Fruit fly (Drosophila melanogaster) whole organism, embryonic: Measurements from ENCODE around the gene Reck.

Experiments
- Awh ChIP-seq: fragments of 200-800 bp; sonication (Bioruptor generic); IDR thresholded peaks from 2 replicates; pipeline ENCODE4, ENCODE4 v1.3.6; 2022; ENCODE audit warnings: missing biosample characterization, missing genetic modification characterization
- B-H1 ChIP-seq: fragments of 200-800 bp; sonication (Bioruptor generic); IDR thresholded peaks from 3 replicates; pipeline ENCODE4 v1.3.6; 2022; ENCODE audit warnings: missing biosample characterization, missing genetic modification characterization
- CG10366 ChIP-seq: fragments of 200-800 bp; sonication (Bioruptor generic); IDR thresholded peaks from 2 replicates; pipeline ENCODE4 v1.3.6; 2022; ENCODE audit warnings: missing biosample characterization, missing genetic modification characterization
- CG11504 ChIP-seq: fragments of 200-800 bp; sonication (Bioruptor generic); optimal IDR thresholded peaks from 3 replicates; lab custom pipeline; 2019; ENCODE audit warnings: missing biosample characterization, mild to moderate bottlenecking, missing genetic modification characterization, moderate library complexity
- CG12391 ChIP-seq: fragments of 200-800 bp; sonication (Bioruptor generic); optimal IDR thresholded peaks from 3 replicates; lab custom pipeline; 2018; ENCODE audit warnings: missing biosample characterization, mild to moderate bottlenecking, missing genetic modification characterization, moderate library complexity
- CG14014 ChIP-seq: fragments of 200-800 bp; sonication (Bioruptor generic); IDR thresholded peaks from 2 replicates; pipeline ENCODE4 v1.3.6; 2022; ENCODE audit warnings: missing biosample characterization, missing genetic modification characterization
- CG14965 ChIP-seq: fragments of 200-800 bp; sonication (Bioruptor generic); optimal IDR thresholded peaks from 2 replicates; lab custom pipeline; 2016; ENCODE audit warnings: missing biosample characterization, missing genetic modification characterization, borderline replicate concordance
- CG17361 ChIP-seq: fragments of 200-800 bp; sonication (Bioruptor generic); IDR thresholded peaks from 3 replicates; pipeline ENCODE4 v1.3.6; 2022; ENCODE audit warnings: missing biosample characterization, missing genetic modification characterization
- CG17568 ChIP-seq: fragments of 200-800 bp; sonication (Bioruptor generic); optimal IDR thresholded peaks from 2 replicates; lab custom pipeline; 2018; ENCODE audit warnings: missing biosample characterization, mild to moderate bottlenecking, missing genetic modification characterization, moderate library complexity
- CG17612 ChIP-seq: fragments of 200-800 bp; sonication (Bioruptor generic); IDR thresholded peaks from 2 replicates; pipeline ENCODE4 v1.3.6; 2022; ENCODE audit warnings: missing biosample characterization, missing genetic modification characterization
- CG17912 ChIP-seq: fragments of 200-800 bp; sonication (Bioruptor generic); optimal IDR thresholded peaks from 2 replicates; lab custom pipeline; 2018; ENCODE audit warnings: missing biosample characterization, mild to moderate bottlenecking, missing genetic modification characterization
- CG18619 ChIP-seq: fragments of 200-800 bp; sonication (Bioruptor generic); optimal IDR thresholded peaks from 3 replicates; lab custom pipeline; 2017; ENCODE audit warnings: missing biosample characterization, mild to moderate bottlenecking, missing genetic modification characterization
- CG2116 ChIP-seq: fragments of 200-800 bp; sonication (Bioruptor generic); optimal IDR thresholded peaks from 3 replicates; lab custom pipeline; 2018; ENCODE audit warnings: missing biosample characterization, mild to moderate bottlenecking, missing genetic modification characterization
- CG2199 ChIP-seq: fragments of 200-800 bp; sonication (Bioruptor generic); IDR thresholded peaks from 3 replicates; pipeline ENCODE4 v1.3.6; 2022; ENCODE audit warnings: missing biosample characterization, missing genetic modification characterization
- CG2875 ChIP-seq: fragments of 200-800 bp; sonication (Bioruptor generic); optimal IDR thresholded peaks from 2 replicates; lab custom pipeline; 2017; ENCODE audit warnings: missing biosample characterization, mild to moderate bottlenecking, missing genetic modification characterization, missing genetic modification reagents
- CG30020 ChIP-seq: fragments of 200-800 bp; optimal IDR thresholded peaks from 2 replicates; lab custom pipeline; 2019; ENCODE audit warnings: missing biosample characterization, mild to moderate bottlenecking, missing genetic modification characterization, moderate library complexity
- CG31224 ChIP-seq: fragments of 200-800 bp; sonication (Bioruptor generic); IDR thresholded peaks from 2 replicates; pipeline ENCODE4 v1.3.6; 2022; ENCODE audit warnings: missing biosample characterization, missing genetic modification characterization
- CG32532 ChIP-seq: fragments of 200-800 bp; sonication (Bioruptor generic); IDR thresholded peaks from 2 replicates; pipeline ENCODE4 v1.3.6; 2022; ENCODE audit warnings: missing biosample characterization, missing genetic modification characterization
- CG3995 ChIP-seq: fragments of 200-800 bp; sonication (Bioruptor generic); optimal IDR thresholded peaks from 3 replicates; lab custom pipeline; 2016; ENCODE audit warnings: missing biosample characterization, missing genetic modification characterization
- CG43689 ChIP-seq: fragments of 200-800 bp; sonication (Bioruptor generic); IDR thresholded peaks from 2 replicates; pipeline ENCODE4 v1.3.6; 2022; ENCODE audit warnings: missing biosample characterization, missing genetic modification characterization
- CG4424 ChIP-seq: fragments of 200-800 bp; sonication (Bioruptor generic); optimal IDR thresholded peaks from 3 replicates; lab custom pipeline; 2016; ENCODE audit warnings: missing biosample characterization, missing genetic modification characterization
- CG5245 ChIP-seq: fragments of 200-800 bp; sonication (Bioruptor generic); optimal IDR thresholded peaks from 3 replicates; lab custom pipeline; 2016; ENCODE audit warnings: missing biosample characterization, missing genetic modification characterization
- CG6791 ChIP-seq: fragments of 200-800 bp; sonication (Bioruptor generic); IDR thresholded peaks from 3 replicates; pipeline ENCODE4 v1.3.6; 2022; ENCODE audit warnings: missing biosample characterization, missing genetic modification characterization; ENCODE audit not compliant: partially characterized antibody
- CG7839 ChIP-seq: fragments of 200-800 bp; sonication (Bioruptor generic); optimal IDR thresholded peaks from 3 replicates; lab custom pipeline; 2018; ENCODE audit warnings: missing biosample characterization, mild to moderate bottlenecking, missing genetic modification characterization, moderate library complexity
- Camta ChIP-seq: fragments of 200-800 bp; sonication (Bioruptor generic); optimal IDR thresholded peaks from 2 replicates; lab custom pipeline; 2016; ENCODE audit warnings: missing biosample characterization, missing genetic modification characterization
- HLH3B ChIP-seq: fragments of 200-800 bp; sonication (Bioruptor generic); IDR thresholded peaks from 2 replicates; pipeline ENCODE4 v1.3.6; 2022; ENCODE audit warnings: missing biosample characterization, missing genetic modification characterization
- HmgZ ChIP-seq: fragments of 200-800 bp; sonication (Bioruptor generic); optimal IDR thresholded peaks from 2 replicates; lab custom pipeline; 2018; ENCODE audit warnings: missing biosample characterization, mild to moderate bottlenecking, missing genetic modification characterization
- NC2β ChIP-seq: fragments of 200-800 bp; sonication (Bioruptor generic); optimal IDR thresholded peaks from 2 replicates; lab custom pipeline; 2016; ENCODE audit warnings: missing biosample characterization, missing genetic modification characterization
- Oaz ChIP-seq: fragments of 200-800 bp; sonication (Bioruptor generic); IDR thresholded peaks from 2 replicates; pipeline ENCODE4 v1.3.6; 2022; ENCODE audit warnings: missing biosample characterization, missing genetic modification characterization
- PHDP ChIP-seq: fragments of 200-800 bp; sonication (Bioruptor generic); optimal IDR thresholded peaks from 3 replicates; lab custom pipeline; 2018; ENCODE audit warnings: missing biosample characterization, mild to moderate bottlenecking, missing genetic modification characterization, moderate library complexity
- Rfx ChIP-seq: fragments of 200-800 bp; sonication (Bioruptor generic); IDR thresholded peaks from 2 replicates; pipeline ENCODE4 v1.3.6; 2022; ENCODE audit warnings: missing biosample characterization, missing genetic modification characterization
- Scr ChIP-seq: fragments of 200-800 bp; sonication (Bioruptor generic); IDR thresholded peaks from 2 replicates; pipeline ENCODE4 v1.3.6; 2022; ENCODE audit warnings: missing biosample characterization, missing genetic modification characterization; ENCODE audit not compliant: partially characterized antibody
- Six4 ChIP-seq: fragments of 200-800 bp; sonication (Bioruptor generic); optimal IDR thresholded peaks from 2 replicates; lab custom pipeline; 2016; ENCODE audit warnings: missing biosample characterization, missing genetic modification characterization
- Spps ChIP-seq: fragments of 200-800 bp; sonication (Bioruptor generic); optimal IDR thresholded peaks from 2 replicates; lab custom pipeline; 2018; ENCODE audit warnings: missing biosample characterization, mild to moderate bottlenecking, missing genetic modification characterization
- ci ChIP-seq: fragments of 200-800 bp; sonication (Bioruptor generic); IDR thresholded peaks from 3 replicates; pipeline ENCODE4 v1.3.6; 2022; ENCODE audit warnings: missing biosample characterization, missing genetic modification characterization
- cwo ChIP-seq: fragments of 200-800 bp; sonication (Bioruptor generic); optimal IDR thresholded peaks from 3 replicates; lab custom pipeline; 2017; ENCODE audit warnings: missing biosample characterization, missing genetic modification characterization, mild to moderate bottlenecking, moderate library complexity, missing genetic modification reagents
- emc ChIP-seq: fragments of 200-800 bp; sonication (Bioruptor generic); optimal IDR thresholded peaks from 2 replicates; lab custom pipeline; 2016; ENCODE audit warnings: missing biosample characterization, missing genetic modification characterization
- fd64A ChIP-seq: fragments of 200-800 bp; sonication (Bioruptor generic); optimal IDR thresholded peaks from 3 replicates; lab custom pipeline; 2018; ENCODE audit warnings: missing biosample characterization, mild to moderate bottlenecking, missing genetic modification characterization
- gce ChIP-seq: fragments of 200-800 bp; sonication (Bioruptor generic); IDR thresholded peaks from 3 replicates; pipeline ENCODE4 v1.3.6; 2022; ENCODE audit warnings: missing biosample characterization, missing genetic modification characterization
- grn ChIP-seq: fragments of 200-800 bp; sonication (Bioruptor generic); optimal IDR thresholded peaks from 3 replicates; lab custom pipeline; 2017; ENCODE audit warnings: missing biosample characterization, missing genetic modification characterization
- ind ChIP-seq: fragments of 200-800 bp; sonication (Bioruptor generic); optimal IDR thresholded peaks from 3 replicates; lab custom pipeline; 2016; ENCODE audit warnings: missing biosample characterization, missing genetic modification characterization
- inv ChIP-seq: fragments of 200-800 bp; sonication (Bioruptor generic); IDR thresholded peaks from 2 replicates; pipeline ENCODE4 v1.3.6; 2022; ENCODE audit warnings: missing biosample characterization, missing genetic modification characterization; ENCODE audit not compliant: partially characterized antibody
- lola ChIP-seq, 3 experiments: fragments of >200 bp in 2 of 3; fragments of 200-800 bp in 1 of 3; sonication (Bioruptor generic) in 1 of 3; optimal IDR thresholded peaks; 2 replicates each; lab custom pipeline; 2017 to 2019; ENCODE audit warnings: missing biosample characterization in 3 of 3, missing genetic modification characterization in 3 of 3, mild to moderate bottlenecking in 1 of 3, moderate library complexity in 1 of 3
- p53 ChIP-seq: fragments of 200-800 bp; sonication (Bioruptor generic); optimal IDR thresholded peaks from 2 replicates; lab custom pipeline; 2016; ENCODE audit warnings: missing biosample characterization, missing genetic modification characterization
- psq ChIP-seq: fragments of 200-800 bp; sonication (Bioruptor generic); optimal IDR thresholded peaks from 2 replicates; lab custom pipeline; 2017; ENCODE audit warnings: missing biosample characterization, missing genetic modification characterization
- row ChIP-seq: fragments of 200-800 bp; sonication (Bioruptor generic); IDR thresholded peaks from 3 replicates; pipeline ENCODE4 v1.3.6; 2022; ENCODE audit warnings: missing biosample characterization, missing genetic modification characterization
- schlank ChIP-seq: fragments of 200-800 bp; sonication (Bioruptor generic); optimal IDR thresholded peaks from 2 replicates; lab custom pipeline; 2018; ENCODE audit warnings: missing biosample characterization, mild to moderate bottlenecking, missing genetic modification characterization
- sima ChIP-seq: fragments of 200-800 bp; sonication (Bioruptor generic); optimal IDR thresholded peaks from 2 replicates; lab custom pipeline; 2016; ENCODE audit warnings: missing biosample characterization, missing genetic modification characterization
- sisA ChIP-seq: fragments of 200-800 bp; sonication (Bioruptor generic); IDR thresholded peaks from 2 replicates; pipeline ENCODE4 v1.3.6; 2022; ENCODE audit warnings: missing biosample characterization, missing genetic modification characterization
- slp2 ChIP-seq: fragments of 200-800 bp; sonication (Bioruptor generic); optimal IDR thresholded peaks from 2 replicates; lab custom pipeline; 2016; ENCODE audit warnings: missing biosample characterization, missing genetic modification characterization
- vfl ChIP-seq: fragments of 200-800 bp; sonication (Bioruptor generic); optimal IDR thresholded peaks from 2 replicates; lab custom pipeline; 2016; ENCODE audit warnings: missing biosample characterization, missing genetic modification characterization
- zen2 ChIP-seq: fragments of 200-800 bp; sonication (Bioruptor generic); IDR thresholded peaks from 3 replicates; pipeline ENCODE4 v1.3.6; 2022; ENCODE audit warnings: missing biosample characterization, missing genetic modification characterization; ENCODE audit not compliant: partially characterized antibody

The Reck gene

dm6 chr3L:14982675-14983084 is 31.2 kb downstream of the Reck start, which contains the start of gene CG5114 (continued):
- TF ChIP-seq CG5245 (no peak), Oaz (GFP tag; lab: Robert Waterston, UW) (no peak), HLH3B (GFP tag; lab: Robert Waterston, UW) (no peak), CG30020 (tag; lab: Kevin White, UChicago) (peak; percentile 33), CG4424 (GFP tag; lab: Kevin White, UChicago) (peak; percentile 33), schlank (no peak), CG7839 (tag; lab: Kevin White, UChicago) (peak; percentile 2), CG3995 (GFP tag; lab: Kevin White, UChicago) (peak; percentile 74), CG10366 (GFP tag; lab: Robert Waterston, UW) (no peak), p53 (peak; percentile 56), CG6791 (GFP tag; lab: Robert Waterston, UW) (peak; percentile 91), Scr (peak; percentile 88), emc (GFP tag; lab: Kevin White, UChicago) (no peak), Rfx (GFP tag; lab: Robert Waterston, UW) (peak; percentile 78), CG2875 (GFP tag; lab: Kevin White, UChicago) (no peak), CG17612 (GFP tag; lab: Robert Waterston, UW) (no peak), Awh (no peak), gce (no peak), ind (GFP tag; lab: Kevin White, UChicago) (peak; percentile 36), CG2199 (0 out of 3 replicates have a peak, but pooled peaks have one; percentile 15), CG17361 (GFP tag; lab: Robert Waterston, UW) (peak; percentile 28; the same call in 1 of the 3 replicates), lola (GFP tag; optimal IDR thresholded peaks at IDR 0.05; lab: Kevin White, UChicago) (no peak), sima (GFP tag; lab: Kevin White, UChicago) (no peak), PHDP (tag; lab: Kevin White, UChicago) (peak; percentile 31), CG17568 (no peak), CG32532 (GFP tag; lab: Robert Waterston, UW) (peak; percentile 6), CG31224 (GFP tag; lab: Robert Waterston, UW) (no peak), HmgZ (tag; lab: Kevin White, UChicago) (peak; percentile 80), grn (GFP tag; lab: Kevin White, UChicago) (no peak), CG12391 (peak; percentile 62), CG14014 (GFP tag; lab: Robert Waterston, UW) (no peak), CG11504 (tag; lab: Kevin White, UChicago) (peak; percentile 56), row (GFP tag; lab: Robert Waterston, UW) (peak; percentile 55), vfl (GFP tag; lab: Kevin White, UChicago) (peak; percentile 14), NC2β (GFP tag; lab: Kevin White, UChicago) (peak; percentile 47), sisA (no peak), CG18619 (GFP tag; lab: Kevin White, UChicago) (no peak), zen2 (GFP tag; lab: Robert Waterston, UW) (peak; percentile 82), ci (GFP tag; lab: Robert Waterston, UW) (peak; percentile 40; the same call in 2 of the 3 replicates), CG43689 (GFP tag; lab: Robert Waterston, UW) (no peak), Six4 (GFP tag; lab: Kevin White, UChicago) (no peak), slp2 (GFP tag; lab: Kevin White, UChicago) (peak; percentile 15), fd64A (GFP tag; lab: Kevin White, UChicago) (no peak), Spps (tag; lab: Kevin White, UChicago) (no peak), CG2116 (GFP tag; lab: Kevin White, UChicago) (peak; percentile 91), B-H1 (no peak), CG17912 (GFP tag; lab: Kevin White, UChicago) (peak; percentile 48), psq (GFP tag; lab: Kevin White, UChicago) (no peak), cwo (GFP tag; lab: Kevin White, UChicago) (peak; percentile 96), Camta (peak; percentile 51), inv (GFP tag; lab: Robert Waterston, UW) (peak; percentile 84), CG14965 (GFP tag; lab: Kevin White, UChicago) (no peak)
